Worm (Caenorhabditis elegans) whole organism, L1 larva: ENCODE measurements around the gene samt-1.

Source experiments
- C34B4.2 ChIP-seq: sonication (generic microtip); optimal IDR thresholded peaks from 2 replicates; lab custom pipeline; 2017; ENCODE audit warnings: mild to moderate bottlenecking, missing genetic modification characterization, missing compliant biosample characterization
- ceh-82 ChIP-seq, 3 experiments: fragments of 150-350 bp in 1 of 3; sonication (generic microtip) in 2 of 3; optimal IDR thresholded peaks; 2 replicates each; lab custom pipeline; 2014 to 2017; ENCODE audit warnings: missing biosample characterization in 3 of 3, missing genetic modification characterization in 3 of 3
- lin-15B ChIP-seq: fragments of 150-350 bp; sonication (generic microtip); optimal IDR thresholded peaks from 3 replicates; lab custom pipeline; 2014; ENCODE audit warnings: missing biosample characterization, missing genetic modification characterization
- mep-1 ChIP-seq: fragments of 150-350 bp; optimal IDR thresholded peaks from 2 replicates; lab custom pipeline; 2014; ENCODE audit warnings: missing biosample characterization, missing genetic modification characterization
- nhr-237 ChIP-seq: fragments of 150-350 bp; optimal IDR thresholded peaks from 2 replicates; lab custom pipeline; 2014; ENCODE audit warnings: missing biosample characterization, missing genetic modification characterization
- nhr-76 ChIP-seq: sonication (generic microtip); optimal IDR thresholded peaks from 2 replicates; lab custom pipeline; 2017; ENCODE audit warnings: missing biosample characterization, missing genetic modification characterization
- nhr-77 ChIP-seq: fragments of 150-350 bp; optimal IDR thresholded peaks from 2 replicates; lab custom pipeline; 2014; ENCODE audit warnings: missing biosample characterization, missing genetic modification characterization
- tlp-1 ChIP-seq: fragments of 150-350 bp; optimal IDR thresholded peaks from 2 replicates; lab custom pipeline; 2014; ENCODE audit warnings: missing biosample characterization, missing genetic modification characterization
- vab-15 ChIP-seq: sonication (generic microtip); optimal IDR thresholded peaks from 2 replicates; lab custom pipeline; 2017; ENCODE audit warnings: missing genotype, mild to moderate bottlenecking, missing genetic modification characterization, missing compliant biosample characterization

DNA sequence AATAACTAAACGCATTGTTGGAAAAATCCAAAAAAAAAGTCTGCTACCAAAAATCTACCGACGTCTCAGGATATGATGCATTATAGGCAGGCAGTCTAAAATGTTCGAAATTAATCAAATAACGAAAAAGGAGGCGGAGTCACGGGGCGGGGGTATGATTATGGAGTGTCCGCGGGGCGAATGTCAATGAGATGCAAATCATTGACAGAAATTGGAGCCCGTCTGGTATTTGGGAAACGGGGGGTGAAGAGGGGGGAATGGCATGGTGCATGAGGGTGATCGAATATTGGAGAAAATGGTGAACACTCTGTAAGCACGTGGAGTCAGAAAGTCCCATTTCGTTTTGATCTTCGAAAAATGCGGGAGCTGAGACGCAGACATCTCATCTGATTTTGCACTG is 47.2 kb downstream of the samt-1 start, which contains the start of gene lad-2:
- no peak for TF ChIP-seq mep-1 (tag; lab: Kevin White, UChicago)
- no peak for TF ChIP-seq lin-15B
- TF ChIP-seq ceh-82 (tag; optimal IDR thresholded peaks at IDR 0.05; lab: Kevin White, UChicago): no peak
- no peak for TF ChIP-seq tlp-1 (tag; lab: Kevin White, UChicago)
- no peak for TF ChIP-seq nhr-76
- no peak for TF ChIP-seq nhr-237 (tag; lab: Kevin White, UChicago)
- TF ChIP-seq vab-15 (tag; lab: Kevin White, UChicago): no peak
- TF ChIP-seq C34B4.2 (tag; lab: Kevin White, UChicago): no peak
- no peak for TF ChIP-seq nhr-77 (tag; lab: Kevin White, UChicago)
